Worm (Caenorhabditis elegans): Measurements from ENCODE around the gene Y110A2AL.2.

Gene Y110A2AL.2

ce11 chrII:2856114-2856513 lies 11.7 kb upstream of the Y110A2AL.2 start:
- TF ChIP-seq nhr-28 (tag; optimal IDR thresholded peaks at IDR 0.05) (peak; percentile 82), hlh-11 (tag; optimal IDR thresholded peaks at IDR 0.05) (peak; percentile 36), snpc-1.2 (GFP tag; IDR thresholded peaks at IDR 0.05) (no peak)

- TF ChIP-seq lin-29 (GFP tag; IDR thresholded peaks at IDR 0.05) (no peak), nhr-77 (tag; optimal IDR thresholded peaks at IDR 0.05) (no peak), mxl-3 (GFP tag; optimal IDR thresholded peaks at IDR 0.05) (peak; percentile 4), F49E8.2 (tag; optimal IDR thresholded peaks at IDR 0.05; ENCODE audit: borderline replicate concordance) (no peak), snpc-4 (tag; optimal IDR thresholded peaks at IDR 0.05) (no peak), php-3 (GFP tag; IDR thresholded peaks at IDR 0.05) (no peak), spr-3 (GFP tag; optimal IDR thresholded peaks at IDR 0.05) (no peak), hlh-11 (tag; optimal IDR thresholded peaks at IDR 0.05) (peak; percentile 40), ces-1 (GFP tag; optimal IDR thresholded peaks at IDR 0.05) (no peak), dve-1 (tag; optimal IDR thresholded peaks at IDR 0.05; ENCODE audit: insufficient read depth) (no peak), saeg-2 (GFP tag; IDR thresholded peaks at IDR 0.05) (no peak), nhr-41 (GFP tag; IDR thresholded peaks at IDR 0.05) (peak; percentile 22; the same call in 1 of the 2 replicates), nhr-6 (tag; optimal IDR thresholded peaks at IDR 0.05) (no peak), nhr-48 (tag; optimal IDR thresholded peaks at IDR 0.05) (peak; percentile 58), aly-2 (tag; optimal IDR thresholded peaks at IDR 0.05) (no peak), nhr-11 (tag; optimal IDR thresholded peaks at IDR 0.05) (no peak), nhr-28 (tag; optimal IDR thresholded peaks at IDR 0.05) (peak; percentile 98), unc-130 (GFP tag; optimal IDR thresholded peaks at IDR 0.05) (no peak), tag-97 (GFP tag; IDR thresholded peaks at IDR 0.05) (no peak), ceh-28 (tag; optimal IDR thresholded peaks at IDR 0.05) (no peak), aha-1 (tag) (peak; percentile 28), nhr-10 (tag; optimal IDR thresholded peaks at IDR 0.05) (no peak), cey-2 (tag; optimal IDR thresholded peaks at IDR 0.05; ENCODE audit: borderline replicate concordance, insufficient read depth) (no peak), dmd-9 (GFP tag; IDR thresholded peaks at IDR 0.05) (no peak), nhr-111 (GFP tag; optimal IDR thresholded peaks at IDR 0.05) (no peak), mdl-1 (tag; optimal IDR thresholded peaks at IDR 0.05) (peak in 1 of 2 experiments; percentile 15), lsy-2 (tag; optimal IDR thresholded peaks at IDR 0.05) (no peak)
These were observed 10.2 kb upstream of the Y110A2AL.2 start for ce11 chrII:2857559-2857958.

ce11 chrII:2858851-2859250 lies 8.9 kb upstream of the Y110A2AL.2 start:
- TF ChIP-seq nhr-28 (tag; optimal IDR thresholded peaks at IDR 0.05) (peak; percentile 57), hlh-30 (tag; optimal IDR thresholded peaks at IDR 0.05; ENCODE audit: insufficient read depth) (peak; percentile 17), duxl-1 (tag; optimal IDR thresholded peaks at IDR 0.05; ENCODE audit: poor library complexity) (no peak), nhr-111 (GFP tag; optimal IDR thresholded peaks at IDR 0.05) (no peak), rbr-2 (tag; optimal IDR thresholded peaks at IDR 0.05) (no peak), D1046.2 (GFP tag; IDR thresholded peaks at IDR 0.05) (no peak)

ce11 chrII:2859315-2859714 lies 8.5 kb upstream of the Y110A2AL.2 start:
- no peak for TF ChIP-seq Y105C5A.15 (GFP tag; IDR thresholded peaks at IDR 0.05)
- TF ChIP-seq hlh-30 (tag; optimal IDR thresholded peaks at IDR 0.05; ENCODE audit: insufficient read depth): no peak
- TF ChIP-seq dpl-1 (GFP tag; optimal IDR thresholded peaks at IDR 0.05): no peak
- TF ChIP-seq zip-11 (GFP tag; IDR thresholded peaks at IDR 0.05): no peak
- TF ChIP-seq dmd-6 (GFP tag; IDR thresholded peaks at IDR 0.05): no peak
- no peak for TF ChIP-seq duxl-1 (tag; optimal IDR thresholded peaks at IDR 0.05; ENCODE audit: poor library complexity)
- no peak for TF ChIP-seq unc-62 (GFP tag; optimal IDR thresholded peaks at IDR 0.05 in 1 of 2)
- TF ChIP-seq unc-62 (tag; optimal IDR thresholded peaks at IDR 0.05): no peak
- no peak for TF ChIP-seq nhr-76 (tag; optimal IDR thresholded peaks at IDR 0.05)

Measured in whole organism, L4 larva.